Worm (Caenorhabditis elegans): ENCODE measurements around the gene lgc-19.

ce11 chrIV:15941403-15941802 is 21.1 kb downstream of the lgc-19 start, which contains the start of gene Y105C5B.11:
- TF ChIP-seq ztf-4 (tag; optimal IDR thresholded peaks at IDR 0.05) = no peak
- TF ChIP-seq ZK546.5 (tag; optimal IDR thresholded peaks at IDR 0.05) = no peak
- TF ChIP-seq ceh-82 (tag; optimal IDR thresholded peaks at IDR 0.05) = no peak
- no peak for TF ChIP-seq pqm-1 (tag; optimal IDR thresholded peaks at IDR 0.05)
- no peak for TF ChIP-seq nhr-237 (tag; optimal IDR thresholded peaks at IDR 0.05)
- TF ChIP-seq aly-2 (tag; optimal IDR thresholded peaks at IDR 0.05) = no peak
- no peak for TF ChIP-seq ama-1 (optimal IDR thresholded peaks at IDR 0.05)
- no peak for TF ChIP-seq elt-1 (tag; optimal IDR thresholded peaks at IDR 0.05)
- TF ChIP-seq ztf-11 (tag; optimal IDR thresholded peaks at IDR 0.05) = no peak
- TF ChIP-seq nhr-11 (tag; optimal IDR thresholded peaks at IDR 0.05) = no peak
- no peak for TF ChIP-seq nhr-77 (tag; optimal IDR thresholded peaks at IDR 0.05)
- TF ChIP-seq unc-39 (tag; optimal IDR thresholded peaks at IDR 0.05) = no peak
- TF ChIP-seq sea-2 (GFP tag; optimal IDR thresholded peaks at IDR 0.05) = no peak
- no peak for TF ChIP-seq jun-1 (tag; optimal IDR thresholded peaks at IDR 0.05)
